Worm (Caenorhabditis elegans) whole organism, young adult: ENCODE data around the gene Y60C6A.3.
"Not testable (repeated sequence)": the region's sequence is repeated elsewhere in the genome, so short reads cannot be mapped to it uniquely, and the experiment has no call there.

ENCODE experiments used
- T07F8.4 ChIP-seq: sonication (generic microtip); optimal IDR thresholded peaks from 2 replicates; lab custom pipeline; 2016; ENCODE audit warnings: mild to moderate bottlenecking, missing genetic modification characterization, moderate library complexity, missing compliant biosample characterization
- gei-17 ChIP-seq: fragments of 200-800 bp; sonication (Bioruptor generic); optimal IDR thresholded peaks from 2 replicates; lab custom pipeline; 2018; ENCODE audit warnings: mild to moderate bottlenecking, missing genetic modification characterization, missing compliant biosample characterization
- lin-54 ChIP-seq: fragments of 200-800 bp; sonication (Bioruptor generic); optimal IDR thresholded peaks from 2 replicates; lab custom pipeline; 2018; ENCODE audit warnings: mild to moderate bottlenecking, missing genetic modification characterization, missing compliant biosample characterization
- mxl-1 ChIP-seq: sonication (generic microtip); optimal IDR thresholded peaks from 2 replicates; lab custom pipeline; 2016; ENCODE audit warnings: missing genetic modification characterization, missing compliant biosample characterization
- nhr-90 ChIP-seq: sonication (generic microtip); optimal IDR thresholded peaks from 2 replicates; lab custom pipeline; 2016; ENCODE audit warnings: missing genotype, mild to moderate bottlenecking, missing genetic modification characterization, missing compliant biosample characterization
- snpc-4 ChIP-seq, 5 experiments: fragments of 150-350 bp in 1 of 5; sonication (generic microtip) in 4 of 5; optimal IDR thresholded peaks; 2 replicates each; lab custom pipeline; 2014 to 2018; ENCODE audit warnings: missing genetic modification characterization in 5 of 5, missing biosample characterization in 3 of 5, antibody characterized with exemption in 2 of 5, mild to moderate bottlenecking in 2 of 5, missing compliant biosample characterization in 2 of 5, missing genotype in 2 of 5, moderate library complexity in 2 of 5, missing genetic modification reagents in 1 of 5
- unc-62 ChIP-seq: fragments of 150-350 bp; optimal IDR thresholded peaks from 2 replicates; lab custom pipeline; 2014; ENCODE audit warnings: missing biosample characterization, missing genetic modification reagents, missing genetic modification characterization
- ztf-18 ChIP-seq: sonication (generic microtip); optimal IDR thresholded peaks from 2 replicates; lab custom pipeline; 2016; ENCODE audit warnings: missing genotype, mild to moderate bottlenecking, missing genetic modification characterization, missing compliant biosample characterization
- ztf-25 ChIP-seq: fragments of 200-800 bp; sonication (Bioruptor generic); IDR thresholded peaks from 2 replicates; pipeline ENCODE4 v1.3.6; 2022; ENCODE audit warnings: missing genetic modification reagents, missing genetic modification characterization, missing compliant biosample characterization

- TF ChIP-seq unc-62 (GFP tag; lab: Kevin White, UChicago); T07F8.4 (tag; lab: Kevin White, UChicago); ztf-18 (tag; lab: Kevin White, UChicago); mxl-1; ztf-25 (GFP tag; lab: Robert Waterston, UW); snpc-4 (GFP tag; optimal IDR thresholded peaks at IDR 0.05; lab: Kevin White, UChicago); snpc-4 (tag; optimal IDR thresholded peaks at IDR 0.05; lab: Kevin White, UChicago); gei-17 (GFP tag; lab: Kevin White, UChicago); nhr-90 (tag; lab: Kevin White, UChicago); lin-54 (GFP tag; lab: Kevin White, UChicago): not testable (repeated sequence)
These were observed 18.1 kb upstream of the Y60C6A.3 start for ce11 chrV:4767537-4767936.
